Fruit fly (Drosophila melanogaster): ENCODE measurements around the gene CG8526.

DNA sequence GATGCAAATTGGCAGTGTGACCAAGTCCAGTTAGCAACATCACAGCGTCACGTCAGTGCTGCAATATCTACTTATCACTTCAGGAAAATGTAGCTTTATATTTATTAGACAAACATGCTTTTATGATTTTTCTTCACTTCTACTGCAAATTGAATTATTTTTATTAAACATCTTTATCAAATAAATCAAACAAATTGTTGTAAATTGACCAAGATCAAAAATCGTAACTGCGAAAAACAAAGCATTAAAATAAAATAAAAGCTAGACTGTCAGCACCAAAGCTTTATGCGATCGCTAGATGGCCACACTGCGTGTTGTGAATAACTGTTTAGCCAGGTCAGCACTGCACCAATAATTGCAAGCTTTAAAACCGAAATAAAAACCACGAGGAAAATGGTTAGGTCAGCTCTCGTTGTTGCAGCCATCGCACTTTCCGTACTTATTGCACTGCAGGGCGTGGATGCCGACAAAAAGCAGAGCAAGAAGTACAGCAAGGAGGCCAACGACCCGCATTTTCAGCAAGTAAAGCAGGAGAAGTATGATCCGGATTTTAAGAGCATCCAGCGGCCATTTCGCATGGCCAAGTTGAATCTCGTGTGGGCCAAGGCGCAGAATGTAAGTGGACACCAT is 9.8 kb upstream of the CG8526 start, which contains the start of the genes CG12945 and CG8507:
- TF ChIP-seq CG10348 (GFP tag; IDR thresholded peaks at IDR 0.05): no peak
- TF ChIP-seq CG12605 (GFP tag; IDR thresholded peaks at IDR 0.05): no peak
- TF ChIP-seq CG8301 (tag; optimal IDR thresholded peaks at IDR 0.05): peak; percentile 28
- no peak for TF ChIP-seq CG4496 (GFP tag; IDR thresholded peaks at IDR 0.05)

Measured in whole organism, pupa.